Fruit fly (Drosophila melanogaster): ENCODE data around the gene CG34149.

Gene CG34149

DNA sequence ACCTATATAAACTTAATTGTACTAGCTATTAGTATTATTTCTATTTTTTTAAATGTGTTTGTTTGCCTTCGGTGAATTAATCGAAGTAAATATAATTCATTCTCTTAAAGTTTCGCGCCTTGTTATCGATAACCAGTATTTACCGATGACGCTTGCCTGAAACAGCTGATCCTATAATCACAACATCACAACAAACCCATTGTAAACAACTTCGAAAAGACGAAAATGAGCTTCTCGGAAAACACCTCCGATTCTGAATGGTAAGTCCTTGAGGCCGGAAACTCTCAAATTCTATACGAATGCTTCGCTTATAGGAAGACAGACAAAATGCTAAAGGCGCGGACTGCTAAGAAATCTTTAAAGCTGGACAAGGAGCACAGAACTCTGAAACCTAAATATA lies at the start of gene CG34149:
CG34149 (plus strand) TSS at position 187 of the 400 bp plus-strand sequence.
- TF ChIP-seq pan (optimal IDR thresholded peaks at IDR 0.05) (no peak), usp (GFP tag; optimal IDR thresholded peaks at IDR 0.05) (no peak), Dll (optimal IDR thresholded peaks at IDR 0.05) (no peak), EcR (GFP tag; optimal IDR thresholded peaks at IDR 0.05) (no peak), psq (optimal IDR thresholded peaks at IDR 0.05) (no peak), CG8478 (optimal IDR thresholded peaks at IDR 0.05) (no peak)

DNA sequence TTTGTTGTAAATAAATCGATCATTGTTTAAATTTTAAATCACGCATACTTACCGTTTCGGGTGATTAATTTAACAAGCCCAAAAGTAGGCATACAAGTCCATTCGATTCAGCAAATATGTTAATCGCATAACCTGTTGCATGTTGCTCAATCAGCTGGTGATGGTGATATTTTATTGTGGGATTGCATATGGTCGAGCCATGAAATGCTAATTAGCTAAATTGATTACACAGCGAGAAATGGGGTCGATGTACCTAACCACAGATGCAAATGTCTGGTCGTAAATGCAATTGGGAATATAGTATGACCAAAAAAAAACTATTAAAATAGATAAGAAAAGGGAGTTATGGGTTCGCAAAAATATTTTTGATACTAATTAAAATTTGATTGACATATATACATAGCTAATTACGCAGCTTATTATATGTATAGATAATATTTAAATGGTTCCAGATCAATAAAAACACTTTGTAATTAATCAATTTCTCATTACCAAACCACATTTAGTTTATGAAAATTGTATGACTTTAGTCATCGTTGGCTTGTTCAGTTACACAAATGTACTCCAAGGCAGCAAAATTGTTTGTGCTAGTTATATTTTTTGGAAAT lies 49.3 kb upstream of the CG34149 start, which contains the start of gene CG33721:
CG33721 (plus strand) TSS at position 558 of the 608 bp plus-strand sequence.
- no peak for TF ChIP-seq EcR (GFP tag; optimal IDR thresholded peaks at IDR 0.05)

DNA sequence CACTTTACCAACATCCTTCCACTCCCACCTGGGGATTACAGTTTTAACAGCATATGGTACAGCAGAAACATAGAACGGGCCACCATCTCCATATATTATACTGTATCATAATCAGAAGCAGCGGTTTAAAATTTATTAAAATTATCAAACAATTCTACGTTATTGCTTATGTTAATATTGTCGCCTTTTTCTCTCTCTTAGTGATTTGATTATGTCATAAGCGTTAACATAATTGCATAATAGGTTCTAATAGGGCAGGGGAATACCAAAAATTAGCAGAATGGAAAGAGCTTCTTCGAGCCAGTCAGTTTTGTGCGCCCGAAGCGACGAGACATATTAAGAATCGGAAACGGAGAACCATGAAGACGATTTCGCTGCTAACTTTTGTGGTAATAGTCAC lies 48.2 kb upstream of the CG34149 start, which contains the start of gene CG13862:
CG13862 (plus strand) TSS at position 301 of the 400 bp plus-strand sequence.
- TF ChIP-seq Dll (optimal IDR thresholded peaks at IDR 0.05) (no peak), psq (optimal IDR thresholded peaks at IDR 0.05) (no peak), usp (GFP tag; optimal IDR thresholded peaks at IDR 0.05) (no peak), CG8478 (optimal IDR thresholded peaks at IDR 0.05) (no peak), EcR (GFP tag; optimal IDR thresholded peaks at IDR 0.05) (no peak), pan (optimal IDR thresholded peaks at IDR 0.05) (no peak)

DNA sequence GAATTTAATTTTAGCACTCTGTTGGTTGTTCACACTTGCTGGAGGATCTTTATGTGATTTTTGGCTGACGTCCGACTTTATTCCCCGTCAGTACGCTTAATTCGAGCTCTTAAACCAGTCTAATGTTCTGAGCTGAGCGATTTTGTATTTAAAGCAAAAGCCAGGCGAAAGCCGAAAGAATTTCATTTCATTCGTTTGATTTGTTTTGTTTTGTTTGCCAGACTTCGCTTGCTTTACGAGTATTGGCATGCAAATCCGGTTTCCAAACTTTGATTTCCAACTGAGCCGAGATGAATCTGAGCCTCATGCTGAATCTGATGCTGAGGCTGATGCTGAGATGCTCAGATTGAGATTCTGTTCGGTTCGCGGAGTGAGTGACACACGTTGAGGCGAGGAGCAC lies 45.9 kb upstream of the CG34149 start, which contains the start of gene CG5391:
CG5391 (minus strand) TSS at position 101 of the 400 bp plus-strand sequence.
- no peak for TF ChIP-seq CG8478 (optimal IDR thresholded peaks at IDR 0.05)

DNA sequence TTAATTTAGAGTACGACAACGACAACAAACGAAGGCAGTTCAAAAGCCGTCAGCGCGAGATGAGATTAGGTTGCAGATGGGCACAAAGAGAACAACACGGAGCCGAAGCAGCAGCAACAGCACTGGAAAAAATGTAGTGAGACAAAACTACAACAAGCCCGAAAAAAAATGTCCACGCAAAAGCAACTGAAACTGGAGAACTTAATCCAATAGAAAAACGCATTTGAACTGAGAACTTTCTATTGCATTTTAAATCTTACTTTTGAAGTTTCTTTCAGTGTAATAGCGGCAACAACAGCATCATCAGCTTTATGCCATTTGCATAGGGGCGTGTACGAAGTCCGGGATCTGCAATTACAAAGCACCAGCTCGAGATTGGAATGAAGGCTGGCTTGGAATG lies 40.4 kb upstream of the CG34149 start:
- TF ChIP-seq CG8478 (optimal IDR thresholded peaks at IDR 0.05): no peak

DNA sequence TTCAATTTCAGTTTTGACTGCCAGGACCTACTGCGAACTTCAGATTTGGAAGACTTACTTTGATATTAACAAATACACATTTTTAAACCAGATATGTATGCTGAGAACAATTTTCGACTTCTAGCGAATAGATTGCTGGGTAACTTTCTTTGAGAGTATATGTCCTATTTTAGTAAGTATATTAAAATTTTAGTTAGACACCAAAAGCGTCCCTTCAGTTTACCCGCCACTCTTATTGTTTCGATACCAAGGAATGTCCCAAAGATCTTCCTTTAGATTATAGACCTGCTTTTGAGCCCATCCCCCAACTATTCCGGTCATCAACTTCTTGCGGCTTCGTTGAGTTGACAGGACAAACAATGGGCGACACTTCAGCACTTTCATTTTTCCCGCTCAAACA lies 39.7 kb upstream of the CG34149 start, which contains the start of gene CG5388:
CG5388 (minus strand) TSS at position 101 of the 400 bp plus-strand sequence.
- no peak for TF ChIP-seq Dll (optimal IDR thresholded peaks at IDR 0.05)
- TF ChIP-seq EcR (GFP tag; optimal IDR thresholded peaks at IDR 0.05): no peak
- no peak for TF ChIP-seq psq (optimal IDR thresholded peaks at IDR 0.05)
- TF ChIP-seq pan (optimal IDR thresholded peaks at IDR 0.05): no peak
- no peak for TF ChIP-seq usp (GFP tag; optimal IDR thresholded peaks at IDR 0.05)
- TF ChIP-seq CG8478 (optimal IDR thresholded peaks at IDR 0.05): no peak

DNA sequence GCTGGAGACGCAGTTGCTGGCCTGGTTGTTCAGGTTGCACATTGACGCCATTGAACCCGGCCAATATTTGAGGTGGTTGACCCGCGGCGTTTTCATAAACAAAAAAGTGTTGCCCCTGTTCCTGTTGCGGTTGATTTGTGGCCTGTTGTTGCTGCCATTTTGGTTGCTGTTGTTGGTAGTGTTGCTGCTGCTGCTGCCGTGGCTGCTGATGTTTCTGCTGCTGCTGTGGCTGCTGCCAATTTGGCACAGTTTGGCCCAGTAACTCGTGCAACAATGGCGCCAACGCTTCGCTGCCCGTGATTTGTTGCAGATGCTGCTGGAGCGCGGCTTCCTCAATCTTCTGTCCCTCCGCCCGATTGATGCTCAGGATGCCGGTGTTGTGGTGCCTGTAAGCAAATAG lies 38.3 kb upstream of the CG34149 start:
- no peak for TF ChIP-seq CG8478 (optimal IDR thresholded peaks at IDR 0.05)
- no peak for TF ChIP-seq Dll (optimal IDR thresholded peaks at IDR 0.05)
- TF ChIP-seq usp (GFP tag; optimal IDR thresholded peaks at IDR 0.05): no peak
- no peak for TF ChIP-seq EcR (GFP tag; optimal IDR thresholded peaks at IDR 0.05)
- no peak for TF ChIP-seq psq (optimal IDR thresholded peaks at IDR 0.05)
- TF ChIP-seq pan (optimal IDR thresholded peaks at IDR 0.05): no peak

DNA sequence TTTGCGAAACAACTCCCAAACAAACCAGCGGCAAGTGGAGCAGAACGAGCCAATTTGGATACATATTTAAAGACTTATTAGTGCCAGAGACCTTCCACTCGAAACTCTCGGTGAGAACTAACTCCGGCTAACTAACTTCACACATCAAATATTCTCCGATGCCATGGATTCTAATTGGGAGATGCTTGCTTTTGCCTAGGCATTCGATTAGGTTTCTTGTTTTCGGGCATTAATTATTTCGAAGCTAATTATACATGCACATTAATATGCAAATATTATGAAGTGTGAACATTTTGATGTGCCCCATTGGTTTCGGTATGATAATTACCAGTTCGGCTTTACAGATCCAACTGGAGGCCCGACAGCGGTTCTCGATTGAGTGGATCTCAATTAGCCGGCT lies 37.8 kb upstream of the CG34149 start, which contains the start of gene CG5386:
CG5386 (minus strand) TSS at position 101 of the 400 bp plus-strand sequence.
- TF ChIP-seq EcR (GFP tag; optimal IDR thresholded peaks at IDR 0.05) (no peak), pan (optimal IDR thresholded peaks at IDR 0.05) (no peak), usp (GFP tag; optimal IDR thresholded peaks at IDR 0.05) (no peak), CG8478 (optimal IDR thresholded peaks at IDR 0.05) (no peak)

DNA sequence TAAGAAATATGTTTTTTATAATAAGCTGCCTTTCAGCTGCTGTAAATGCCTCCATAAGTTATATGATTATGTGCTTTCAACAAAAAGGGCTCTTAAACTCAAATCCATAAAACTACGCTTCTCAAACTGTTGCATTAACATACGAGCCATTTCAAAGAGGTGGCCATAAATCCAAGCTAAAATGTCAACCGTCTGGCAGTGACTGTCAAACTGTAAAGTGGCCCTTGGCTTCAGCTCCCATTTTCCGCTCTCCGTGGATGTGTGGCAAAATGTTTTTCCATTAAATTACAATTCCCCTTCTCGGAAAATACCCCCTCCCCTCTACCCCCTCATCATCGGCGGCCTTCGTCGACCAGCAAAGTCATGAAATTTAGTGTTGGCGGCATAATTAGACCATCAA lies 37.2 kb upstream of the CG34149 start:
- TF ChIP-seq EcR (GFP tag; optimal IDR thresholded peaks at IDR 0.05): no peak
- no peak for TF ChIP-seq psq (optimal IDR thresholded peaks at IDR 0.05)
- TF ChIP-seq pan (optimal IDR thresholded peaks at IDR 0.05): no peak
- no peak for TF ChIP-seq CG8478 (optimal IDR thresholded peaks at IDR 0.05)
- no peak for TF ChIP-seq usp (GFP tag; optimal IDR thresholded peaks at IDR 0.05)
- TF ChIP-seq Dll (optimal IDR thresholded peaks at IDR 0.05): no peak

DNA sequence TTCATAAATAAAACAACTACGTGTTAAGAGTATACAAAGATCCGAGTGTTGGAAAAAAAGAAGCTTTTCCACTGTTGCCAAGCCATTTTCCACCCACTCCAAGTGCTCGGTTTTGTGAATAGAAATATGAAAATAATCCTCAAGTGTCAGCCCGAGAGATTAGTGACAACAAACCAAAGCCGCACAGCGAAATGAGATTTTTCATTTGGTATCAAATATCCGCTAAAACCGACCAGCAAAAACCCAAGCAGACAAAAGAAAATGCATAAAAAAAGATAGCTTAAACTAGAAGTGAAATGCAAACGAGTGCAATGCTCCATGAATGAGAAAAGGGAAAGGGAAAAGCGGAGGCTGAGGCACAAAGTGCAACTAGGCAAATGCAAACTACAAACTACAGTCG lies 28.5 kb upstream of the CG34149 start, which contains the start of gene rdhB:
rdhB (plus strand) TSS at position 301 of the 400 bp plus-strand sequence.
- no peak for TF ChIP-seq CG8478 (optimal IDR thresholded peaks at IDR 0.05)
- TF ChIP-seq EcR (GFP tag; optimal IDR thresholded peaks at IDR 0.05): peak in 1 of 2 experiments; percentile 29

DNA sequence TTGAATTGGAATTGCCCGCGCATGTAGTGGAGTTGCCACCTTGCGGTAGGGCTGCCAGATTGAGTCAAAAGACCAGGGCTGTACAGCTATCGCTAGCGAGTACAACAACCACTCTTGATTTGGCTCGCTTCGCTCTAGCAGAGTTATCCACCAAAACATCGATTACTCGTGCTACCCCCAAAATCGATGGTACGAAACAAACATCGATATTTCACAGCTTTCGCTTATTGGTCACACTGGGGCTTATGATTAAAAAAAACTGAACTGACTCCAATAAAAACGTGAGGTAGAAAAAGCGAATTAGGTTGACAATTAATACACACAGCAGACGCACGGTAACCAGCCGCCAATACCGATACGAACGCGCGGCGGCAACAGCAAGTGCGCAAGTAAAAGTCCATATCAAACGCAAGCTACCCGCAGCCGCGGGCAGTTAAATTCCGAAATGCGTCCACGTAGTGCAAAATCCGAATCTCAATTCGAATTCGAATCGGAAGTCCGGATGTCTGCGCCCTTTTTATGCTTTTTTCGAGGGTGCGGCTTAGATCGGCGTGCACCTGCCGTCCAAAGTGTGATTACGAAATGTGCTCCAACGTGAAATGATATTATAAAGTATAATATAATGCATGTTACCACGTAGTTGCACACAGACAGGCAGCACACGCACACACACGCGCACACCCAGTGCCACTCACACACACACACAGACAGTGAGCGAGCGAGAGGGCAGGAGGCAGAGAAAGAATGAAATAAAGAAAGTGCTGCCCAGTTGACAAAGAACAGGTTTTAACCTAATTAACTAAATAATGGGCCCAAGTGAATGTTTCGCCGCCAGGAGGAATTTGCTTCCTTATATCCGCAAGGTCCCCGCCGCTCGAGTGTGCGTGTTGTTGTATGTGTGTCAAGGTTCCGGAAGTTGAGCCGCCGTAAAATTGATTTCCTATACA lies 23.2 kb upstream of the CG34149 start, which contains the start of gene Sar1:
Sar1 (plus strand) TSS at position 222 of the 947 bp plus-strand sequence.
- no peak for TF ChIP-seq EcR (GFP tag; optimal IDR thresholded peaks at IDR 0.05)
- no peak for TF ChIP-seq psq (optimal IDR thresholded peaks at IDR 0.05)
- TF ChIP-seq CG8478 (optimal IDR thresholded peaks at IDR 0.05): no peak
- no peak for TF ChIP-seq Dll (optimal IDR thresholded peaks at IDR 0.05)

DNA sequence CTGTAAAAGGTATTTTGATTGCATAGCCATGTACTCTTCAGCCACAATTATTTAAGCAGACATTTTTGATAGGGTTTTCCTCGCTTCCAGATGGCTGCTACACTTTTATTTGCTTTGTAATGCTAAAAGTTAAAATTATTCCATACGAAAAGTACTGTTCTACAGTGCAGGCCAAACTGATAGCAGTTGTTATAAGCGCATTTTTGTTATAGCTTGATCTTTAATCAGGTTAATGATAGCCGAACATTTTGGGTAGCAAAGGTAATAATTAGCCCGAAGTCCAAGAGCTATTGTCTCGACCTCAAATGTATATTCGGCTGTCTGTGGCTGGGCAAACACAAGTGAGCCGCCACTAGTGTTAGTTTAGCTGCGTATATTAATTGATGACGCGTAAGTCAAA lies 22.0 kb upstream of the CG34149 start:
- no peak for TF ChIP-seq usp (GFP tag; optimal IDR thresholded peaks at IDR 0.05)
- no peak for TF ChIP-seq psq (optimal IDR thresholded peaks at IDR 0.05)
- TF ChIP-seq pan (optimal IDR thresholded peaks at IDR 0.05): no peak
- TF ChIP-seq CG8478 (optimal IDR thresholded peaks at IDR 0.05): no peak
- no peak for TF ChIP-seq Dll (optimal IDR thresholded peaks at IDR 0.05)
- no peak for TF ChIP-seq EcR (GFP tag; optimal IDR thresholded peaks at IDR 0.05)
